Worm (Caenorhabditis elegans): ENCODE results near the gene dkc-1.

DNA sequence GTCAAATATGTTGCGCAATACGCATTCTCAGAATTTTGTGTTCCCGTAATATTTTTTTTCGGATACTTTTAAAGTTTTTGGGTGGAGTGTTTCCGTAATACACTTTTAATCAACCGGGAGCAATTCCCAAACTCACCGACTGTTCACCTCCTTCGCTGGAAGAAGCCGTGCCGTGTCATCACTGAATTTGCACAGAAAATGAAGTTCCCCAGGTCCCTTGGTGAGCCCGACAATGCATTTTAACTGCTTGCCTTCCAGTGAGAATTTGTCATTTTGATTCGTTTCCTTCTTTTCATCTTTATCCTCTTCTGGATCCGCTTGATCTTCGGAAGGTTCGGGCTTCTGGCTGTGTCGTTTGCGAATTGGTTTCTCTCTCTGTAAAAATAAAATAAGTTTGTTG is 6.2 kb downstream of the dkc-1 start:
- TF ChIP-seq flt-1 (GFP tag; IDR thresholded peaks at IDR 0.05) (no peak), ztf-29 (GFP tag; IDR thresholded peaks at IDR 0.05) (no peak), med-1 (GFP tag; optimal IDR thresholded peaks at IDR 0.05; ENCODE audit: insufficient read depth) (no peak), tab-1 (GFP tag; IDR thresholded peaks at IDR 0.05) (no peak), ztf-23 (GFP tag; IDR thresholded peaks at IDR 0.05) (no peak), cog-1 (tag; optimal IDR thresholded peaks at IDR 0.05) (no peak), ref-1 (GFP tag; conservative IDR thresholded peaks at IDR 0.05) (no peak), klf-2 (GFP tag; conservative IDR thresholded peaks at IDR 0.05) (no peak)
